Fruit fly (Drosophila melanogaster) whole organism, embryonic: ENCODE measurements around the gene HHEX.

ENCODE experiments used
- ATbp ChIP-seq: fragments of 200-800 bp; sonication (Bioruptor generic); optimal IDR thresholded peaks from 2 replicates; lab custom pipeline; 2017; ENCODE audit warnings: missing biosample characterization, mild to moderate bottlenecking, missing genetic modification characterization, missing genetic modification reagents
- Adf1 ChIP-seq: fragments of 200-800 bp; sonication (Bioruptor generic); IDR thresholded peaks from 2 replicates; pipeline ENCODE4 v1.3.6; 2022; ENCODE audit warnings: missing biosample characterization, missing genetic modification characterization
- Asciz ChIP-seq: fragments of 200-800 bp; sonication (Bioruptor generic); optimal IDR thresholded peaks from 2 replicates; lab custom pipeline; 2017; ENCODE audit warnings: missing biosample characterization, mild to moderate bottlenecking, missing genetic modification characterization, missing genetic modification reagents
- Atf-2 ChIP-seq: fragments of 200-800 bp; sonication (Bioruptor generic); optimal IDR thresholded peaks from 2 replicates; lab custom pipeline; 2016; ENCODE audit warnings: missing biosample characterization, missing genetic modification characterization
- B-H2 ChIP-seq: fragments of 200-800 bp; sonication (Bioruptor generic); optimal IDR thresholded peaks from 2 replicates; lab custom pipeline; 2018; ENCODE audit warnings: missing biosample characterization, mild to moderate bottlenecking, missing genetic modification characterization
- BEAF-32 ChIP-seq: fragments of 200-800 bp; sonication (Bioruptor generic); optimal IDR thresholded peaks from 3 replicates; lab custom pipeline; 2017; ENCODE audit warnings: missing biosample characterization, missing genetic modification characterization, mild to moderate bottlenecking, moderate library complexity, missing genetic modification reagents
- CG10431 ChIP-seq: fragments of 200-800 bp; sonication (Bioruptor generic); optimal IDR thresholded peaks from 3 replicates; lab custom pipeline; 2018; ENCODE audit warnings: missing biosample characterization, mild to moderate bottlenecking, missing genetic modification characterization
- CG10543 ChIP-seq: fragments of 200-800 bp; sonication (Bioruptor generic); optimal IDR thresholded peaks from 3 replicates; lab custom pipeline; 2017; ENCODE audit warnings: missing biosample characterization, mild to moderate bottlenecking, missing genetic modification characterization, moderate library complexity
- CG12942 ChIP-seq: fragments of 200-800 bp; sonication (Bioruptor generic); optimal IDR thresholded peaks from 3 replicates; lab custom pipeline; 2016; ENCODE audit warnings: missing biosample characterization, missing genetic modification characterization
- CG17802 ChIP-seq: fragments of 200-800 bp; sonication (Bioruptor generic); optimal IDR thresholded peaks from 2 replicates; lab custom pipeline; 2018; ENCODE audit warnings: missing biosample characterization, mild to moderate bottlenecking, missing genetic modification characterization, moderate library complexity
- CG18262 ChIP-seq: fragments of 200-800 bp; optimal IDR thresholded peaks from 3 replicates; lab custom pipeline; 2019; ENCODE audit warnings: missing biosample characterization, mild to moderate bottlenecking, missing genetic modification characterization, moderate library complexity
- CG2202 ChIP-seq: fragments of 200-800 bp; sonication (Bioruptor generic); optimal IDR thresholded peaks from 2 replicates; lab custom pipeline; 2018; ENCODE audit warnings: missing biosample characterization, mild to moderate bottlenecking, missing genetic modification characterization
- CG3065 ChIP-seq: fragments of 200-800 bp; sonication (Bioruptor generic); optimal IDR thresholded peaks from 2 replicates; lab custom pipeline; 2016; ENCODE audit warnings: missing biosample characterization, missing genetic modification characterization
- CG31224 ChIP-seq: fragments of 200-800 bp; sonication (Bioruptor generic); IDR thresholded peaks from 2 replicates; pipeline ENCODE4 v1.3.6; 2022; ENCODE audit warnings: missing biosample characterization, missing genetic modification characterization
- CG31441 ChIP-seq: fragments of 200-800 bp; sonication (Bioruptor generic); IDR thresholded peaks from 2 replicates; pipeline ENCODE4 v1.3.6; 2022; ENCODE audit warnings: missing biosample characterization, missing genetic modification characterization
- CG3281 ChIP-seq: fragments of 200-800 bp; sonication (Bioruptor generic); optimal IDR thresholded peaks from 3 replicates; lab custom pipeline; 2017; ENCODE audit warnings: missing biosample characterization, mild to moderate bottlenecking, missing genetic modification characterization
- CG33557 ChIP-seq: fragments of 200-800 bp; sonication (Bioruptor generic); optimal IDR thresholded peaks from 2 replicates; lab custom pipeline; 2019; ENCODE audit warnings: missing biosample characterization, mild to moderate bottlenecking, missing genetic modification characterization, moderate library complexity
- CG3847 ChIP-seq: fragments of 200-800 bp; sonication (Bioruptor generic); IDR thresholded peaks from 2 replicates; pipeline ENCODE4 v1.3.6; 2022; ENCODE audit warnings: missing biosample characterization, missing genetic modification characterization
- CG4707 ChIP-seq: fragments of 200-800 bp; sonication (Bioruptor generic); optimal IDR thresholded peaks from 2 replicates; lab custom pipeline; 2018; ENCODE audit warnings: missing biosample characterization, mild to moderate bottlenecking, missing genetic modification characterization, moderate library complexity
- CG6175 ChIP-seq: fragments of 200-800 bp; sonication (Bioruptor generic); IDR thresholded peaks from 3 replicates; pipeline ENCODE4 v1.3.6; 2022; ENCODE audit warnings: missing biosample characterization, missing genetic modification characterization
- CG6654 ChIP-seq: fragments of 200-800 bp; sonication (Bioruptor generic); optimal IDR thresholded peaks from 2 replicates; lab custom pipeline; 2017; ENCODE audit warnings: missing biosample characterization, mild to moderate bottlenecking, missing genetic modification characterization
- CG6791 ChIP-seq: fragments of 200-800 bp; sonication (Bioruptor generic); IDR thresholded peaks from 3 replicates; pipeline ENCODE4 v1.3.6; 2022; ENCODE audit warnings: missing biosample characterization, missing genetic modification characterization; ENCODE audit not compliant: partially characterized antibody
- CTCF ChIP-seq: fragments of 200-800 bp; sonication (Bioruptor generic); optimal IDR thresholded peaks from 2 replicates; lab custom pipeline; 2017; ENCODE audit warnings: missing biosample characterization, mild to moderate bottlenecking, missing genetic modification characterization, moderate library complexity
- CkIIα-i1 ChIP-seq: fragments of 200-800 bp; sonication (Bioruptor generic); IDR thresholded peaks from 2 replicates; pipeline ENCODE4 v1.3.6; 2022; ENCODE audit warnings: missing biosample characterization, missing genetic modification characterization
- CrebB ChIP-seq: fragments of 200-800 bp; sonication (Bioruptor generic); optimal IDR thresholded peaks from 3 replicates; lab custom pipeline; 2018; ENCODE audit warnings: missing biosample characterization, mild to moderate bottlenecking, missing genetic modification characterization
- Ets65A ChIP-seq: fragments of 200-800 bp; sonication (Bioruptor generic); peaks from one replicate; lab custom pipeline; 2016; ENCODE audit warnings: missing biosample characterization, missing genetic modification characterization
- HLH4C ChIP-seq: fragments of 200-800 bp; sonication (Bioruptor generic); IDR thresholded peaks from 3 replicates; pipeline ENCODE4 v1.3.6; 2022; ENCODE audit warnings: missing biosample characterization, missing genetic modification characterization; ENCODE audit not compliant: partially characterized antibody
- Hey ChIP-seq: fragments of 200-800 bp; sonication (Bioruptor generic); optimal IDR thresholded peaks from 3 replicates; lab custom pipeline; 2018; ENCODE audit warnings: missing biosample characterization, mild to moderate bottlenecking, missing genetic modification characterization
- HmgD ChIP-seq: fragments of 200-800 bp; sonication (Bioruptor generic); optimal IDR thresholded peaks from 3 replicates; lab custom pipeline; 2016; ENCODE audit warnings: missing biosample characterization, missing genetic modification characterization
- Mrtf ChIP-seq: fragments of 200-800 bp; sonication (Bioruptor generic); IDR thresholded peaks from 3 replicates; pipeline ENCODE4 v1.3.6; 2022; ENCODE audit warnings: missing biosample characterization, missing genetic modification characterization
- Nf-YC ChIP-seq: fragments of 200-800 bp; optimal IDR thresholded peaks from 3 replicates; lab custom pipeline; 2019; ENCODE audit warnings: missing biosample characterization, mild to moderate bottlenecking, missing genetic modification characterization, moderate library complexity
- Oli ChIP-seq: fragments of 200-800 bp; sonication (Bioruptor generic); optimal IDR thresholded peaks from 2 replicates; lab custom pipeline; 2018; ENCODE audit warnings: missing biosample characterization, mild to moderate bottlenecking, missing genetic modification characterization, moderate library complexity
- Sry-δ ChIP-seq: fragments of 200-800 bp; sonication (Bioruptor generic); optimal IDR thresholded peaks from 2 replicates; lab custom pipeline; 2016; ENCODE audit warnings: missing biosample characterization, missing genetic modification characterization
- Taf1 ChIP-seq: fragments of 200-800 bp; sonication (Bioruptor generic); IDR thresholded peaks from 2 replicates; pipeline ENCODE4 v1.3.6; 2022; ENCODE audit warnings: missing biosample characterization, missing genetic modification characterization
- ash1 ChIP-seq: fragments of 200-800 bp; sonication (Bioruptor generic); optimal IDR thresholded peaks from 2 replicates; lab custom pipeline; 2018; ENCODE audit warnings: missing biosample characterization, mild to moderate bottlenecking, missing genetic modification characterization
- ci ChIP-seq: fragments of 200-800 bp; sonication (Bioruptor generic); IDR thresholded peaks from 3 replicates; pipeline ENCODE4 v1.3.6; 2022; ENCODE audit warnings: missing biosample characterization, missing genetic modification characterization
- cwo ChIP-seq: fragments of 200-800 bp; sonication (Bioruptor generic); optimal IDR thresholded peaks from 3 replicates; lab custom pipeline; 2017; ENCODE audit warnings: missing biosample characterization, missing genetic modification characterization, mild to moderate bottlenecking, moderate library complexity, missing genetic modification reagents
- dmrt11E ChIP-seq: fragments of 200-800 bp; sonication (Bioruptor generic); optimal IDR thresholded peaks from 3 replicates; lab custom pipeline; 2018; ENCODE audit warnings: missing biosample characterization, mild to moderate bottlenecking, missing genetic modification characterization, moderate library complexity
- hbn ChIP-seq: fragments of 200-800 bp; sonication (Bioruptor generic); IDR thresholded peaks from 2 replicates; pipeline ENCODE4 v1.3.6; 2022; ENCODE audit warnings: missing biosample characterization, missing genetic modification characterization; ENCODE audit not compliant: partially characterized antibody
- her ChIP-seq: fragments of 200-800 bp; sonication (Bioruptor generic); optimal IDR thresholded peaks from 2 replicates; lab custom pipeline; 2016; ENCODE audit warnings: missing biosample characterization, missing genetic modification characterization
- ken ChIP-seq: fragments of 200-800 bp; sonication (Bioruptor generic); IDR thresholded peaks from 3 replicates; pipeline ENCODE4 v1.3.6; 2022; ENCODE audit warnings: missing biosample characterization, missing genetic modification characterization
- pfk ChIP-seq: fragments of 200-800 bp; sonication (Bioruptor generic); optimal IDR thresholded peaks from 2 replicates; lab custom pipeline; 2018; ENCODE audit warnings: missing biosample characterization, mild to moderate bottlenecking, missing genetic modification characterization, moderate library complexity
- slou ChIP-seq: fragments of 200-800 bp; sonication (Bioruptor generic); optimal IDR thresholded peaks from 3 replicates; lab custom pipeline; 2016; ENCODE audit warnings: missing biosample characterization, missing genetic modification characterization
- sqz ChIP-seq: fragments of 200-800 bp; sonication (Bioruptor generic); optimal IDR thresholded peaks from 3 replicates; lab custom pipeline; 2018; ENCODE audit warnings: missing biosample characterization, mild to moderate bottlenecking, missing genetic modification characterization
- ssp ChIP-seq: fragments of 200-800 bp; sonication (Bioruptor generic); IDR thresholded peaks from 2 replicates; pipeline ENCODE4 v1.3.6; 2022; ENCODE audit warnings: missing biosample characterization, missing genetic modification characterization
- sug ChIP-seq: fragments of 200-800 bp; optimal IDR thresholded peaks from 2 replicates; lab custom pipeline; 2019; ENCODE audit warnings: missing biosample characterization, mild to moderate bottlenecking, missing genetic modification characterization, moderate library complexity
- tio ChIP-seq: fragments of 200-800 bp; sonication (Bioruptor generic); optimal IDR thresholded peaks from 2 replicates; lab custom pipeline; 2017; ENCODE audit warnings: missing biosample characterization, missing genetic modification characterization, inconsistent platforms
- trem ChIP-seq: fragments of 200-800 bp; optimal IDR thresholded peaks from 3 replicates; lab custom pipeline; 2019; ENCODE audit warnings: missing biosample characterization, mild to moderate bottlenecking, missing genetic modification characterization, moderate library complexity
- unc-4 ChIP-seq: fragments of 200-800 bp; sonication (Bioruptor generic); IDR thresholded peaks from 2 replicates; pipeline ENCODE4 v1.3.6; 2022; ENCODE audit warnings: missing biosample characterization, missing genetic modification characterization; ENCODE audit not compliant: partially characterized antibody
- wek ChIP-seq: fragments of 200-800 bp; sonication (Bioruptor generic); optimal IDR thresholded peaks from 3 replicates; lab custom pipeline; 2018; ENCODE audit warnings: missing biosample characterization, mild to moderate bottlenecking, missing genetic modification characterization, moderate library complexity
- yki ChIP-seq: fragments of >200 bp; optimal IDR thresholded peaks from 3 replicates; lab custom pipeline; 2018

HHEX gene

DNA sequence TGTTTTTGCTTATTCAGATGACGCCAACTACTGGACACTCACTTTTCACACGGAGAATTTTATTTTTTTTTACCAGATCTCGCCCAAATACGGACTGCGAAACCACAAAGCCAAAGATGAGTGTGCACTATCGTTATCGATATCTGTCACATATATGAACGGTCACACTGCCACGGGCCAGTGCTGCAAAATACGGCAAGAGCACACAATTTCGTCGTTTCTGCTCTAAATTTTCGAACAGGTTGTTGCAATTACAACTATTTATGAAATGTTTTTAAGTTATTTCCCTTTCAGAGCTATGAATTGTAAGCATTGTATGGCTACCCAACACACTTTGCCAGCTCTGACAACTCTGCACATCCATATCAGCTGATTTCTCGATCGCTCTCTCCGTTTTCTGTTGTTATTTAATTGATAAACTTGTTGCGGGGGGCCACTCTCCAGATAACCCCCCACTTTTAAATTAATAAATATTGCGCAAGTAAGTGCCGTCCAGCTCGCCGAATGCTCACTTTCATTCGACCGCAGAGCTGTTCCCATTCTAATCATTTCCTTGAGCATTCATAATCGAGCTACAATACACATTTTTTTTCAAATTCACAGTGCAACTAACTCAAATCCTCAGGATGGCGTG lies 46.7 kb upstream of the HHEX start, which contains the start of the genes slmb and CG5793 (continued):
- TF ChIP-seq ATbp (GFP tag; lab: Kevin White, UChicago) = no peak
- TF ChIP-seq CG3281 (GFP tag; lab: Kevin White, UChicago) = peak; percentile 28
- no peak for TF ChIP-seq CG4707 (GFP tag; lab: Kevin White, UChicago)
- peak; percentile 100 for TF ChIP-seq sug
- TF ChIP-seq ssp = no peak; the same call in 1 of the 2 replicates
- no peak for TF ChIP-seq CG6175 (GFP tag; lab: Robert Waterston, UW)
- no peak for TF ChIP-seq pfk (GFP tag; lab: Kevin White, UChicago)
- TF ChIP-seq HmgD (GFP tag; lab: Kevin White, UChicago) = peak; percentile 56
- no peak for TF ChIP-seq cwo (GFP tag; lab: Kevin White, UChicago)
- TF ChIP-seq hbn (GFP tag; lab: Robert Waterston, UW) = 0 out of 2 replicates have a peak, but pooled peaks have one; percentile 46
- TF ChIP-seq unc-4 (GFP tag; lab: Robert Waterston, UW) = peak; percentile 72
- TF ChIP-seq CrebB (tag; lab: Kevin White, UChicago) = no peak
- TF ChIP-seq CG33557 (GFP tag; lab: Kevin White, UChicago) = no peak
- peak; percentile 62; the same call in 1 of the 3 replicates for TF ChIP-seq ken (GFP tag; lab: Robert Waterston, UW)
- peak; percentile 83 for TF ChIP-seq BEAF-32 (GFP tag; lab: Kevin White, UChicago)
- TF ChIP-seq wek (GFP tag; lab: Kevin White, UChicago) = no peak
- TF ChIP-seq CkIIα-i1 (GFP tag; lab: Robert Waterston, UW) = no peak
- TF ChIP-seq Mrtf (GFP tag; lab: Robert Waterston, UW) = no peak
- TF ChIP-seq Ets65A (GFP tag; lab: Kevin White, UChicago) = peak; percentile 93
- peak; percentile 56; the same call in 1 of the 3 replicates for TF ChIP-seq ci (GFP tag; lab: Robert Waterston, UW)
- TF ChIP-seq CG10431 (GFP tag; lab: Kevin White, UChicago) = peak; percentile 73
- TF ChIP-seq her = peak; percentile 91
- TF ChIP-seq Oli (tag; lab: Kevin White, UChicago) = peak; percentile 13
- peak; percentile 68 for TF ChIP-seq HLH4C (GFP tag; lab: Robert Waterston, UW)
- TF ChIP-seq Asciz = no peak
- TF ChIP-seq CG3065 (GFP tag; lab: Kevin White, UChicago) = peak; percentile 24
- TF ChIP-seq Hey (tag; lab: Kevin White, UChicago) = no peak
- peak; percentile 43 for TF ChIP-seq Atf-2 (GFP tag; lab: Kevin White, UChicago)
- TF ChIP-seq CG31224 (GFP tag; lab: Robert Waterston, UW) = no peak
- no peak for TF ChIP-seq CG31441 (GFP tag; lab: Robert Waterston, UW)
- TF ChIP-seq CG3847 = peak; percentile 74
- TF ChIP-seq CG10543 (GFP tag; lab: Kevin White, UChicago) = peak; percentile 53
- TF ChIP-seq CG6654 (GFP tag; lab: Kevin White, UChicago) = no peak
- peak; percentile 34 for TF ChIP-seq B-H2 (GFP tag; lab: Kevin White, UChicago)
- TF ChIP-seq dmrt11E (tag; lab: Kevin White, UChicago) = peak; percentile 36
- no peak for TF ChIP-seq Taf1 (GFP tag; lab: Robert Waterston, UW)
- no peak for TF ChIP-seq CG17802 (tag; lab: Kevin White, UChicago)
- TF ChIP-seq CG2202 (tag; lab: Kevin White, UChicago) = no peak
- no peak for TF ChIP-seq Adf1 (GFP tag; lab: Robert Waterston, UW)
- peak; percentile 6 for TF ChIP-seq slou
- no peak for TF ChIP-seq ash1 (GFP tag; lab: Kevin White, UChicago)
- no peak for TF ChIP-seq yki (lab: Kevin White, UChicago)
- no peak for TF ChIP-seq CG18262 (tag; lab: Kevin White, UChicago)
- no peak for TF ChIP-seq tio
- no peak for TF ChIP-seq sqz (GFP tag; lab: Kevin White, UChicago)
- peak; percentile 86 for TF ChIP-seq Sry-δ
- no peak for TF ChIP-seq CTCF
- peak; percentile 30 for TF ChIP-seq Nf-YC
- TF ChIP-seq trem (tag; lab: Kevin White, UChicago) = peak; percentile 41
- peak; percentile 65 for TF ChIP-seq CG6791 (GFP tag; lab: Robert Waterston, UW)
- peak; percentile 8 for TF ChIP-seq CG12942 (GFP tag; lab: Kevin White, UChicago)
